Worm (Caenorhabditis elegans): ENCODE results near the gene glb-34.

Gene glb-34

DNA sequence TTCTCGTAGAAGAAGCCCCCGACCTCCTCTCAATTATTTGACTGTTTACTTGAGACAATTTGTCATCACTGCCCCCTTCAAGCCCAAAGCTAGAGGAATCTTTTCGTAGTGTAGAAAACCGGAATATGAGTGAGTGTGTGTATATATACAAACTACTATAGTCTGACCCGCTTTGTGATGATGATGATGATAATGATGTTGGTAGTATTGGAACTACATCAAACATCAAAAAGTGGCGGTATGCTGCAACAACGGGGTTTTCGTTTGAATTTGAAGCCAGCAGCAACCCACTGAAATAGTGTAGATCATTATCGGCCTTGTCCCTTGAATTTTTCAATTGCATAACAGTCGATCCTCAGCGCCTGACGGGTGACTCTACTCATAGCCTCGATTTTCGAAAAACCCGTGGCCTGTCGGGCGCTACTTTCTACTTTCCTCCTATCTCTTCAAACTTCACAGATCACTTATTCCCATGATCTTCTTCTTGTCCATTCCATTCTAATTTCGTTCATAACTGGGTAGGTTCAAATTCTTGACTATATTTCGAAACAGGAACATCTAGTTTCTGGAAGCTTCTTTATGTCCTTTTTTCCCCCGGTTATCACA lies 39.5 kb upstream of the glb-34 start (continued):
- TF ChIP-seq nhr-47 (tag; optimal IDR thresholded peaks at IDR 0.05) (no peak), zip-4 (GFP tag; optimal IDR thresholded peaks at IDR 0.05) (no peak), lin-14 (GFP tag; optimal IDR thresholded peaks at IDR 0.05) (peak; percentile 29), fkh-10 (GFP tag; optimal IDR thresholded peaks at IDR 0.05) (no peak), ceh-90 (tag; optimal IDR thresholded peaks at IDR 0.05) (no peak), mep-1 (tag; optimal IDR thresholded peaks at IDR 0.05) (no peak), snu-23 (GFP tag; optimal IDR thresholded peaks at IDR 0.05) (peak; percentile 53), nhr-84 (tag; optimal IDR thresholded peaks at IDR 0.05) (no peak), mdl-1 (tag; optimal IDR thresholded peaks at IDR 0.05) (peak in 1 of 2 experiments; percentile 2), rnt-1 (tag; optimal IDR thresholded peaks at IDR 0.05) (peak; percentile 52), sup-37 (GFP tag; optimal IDR thresholded peaks at IDR 0.05) (no peak), fos-1 (tag; optimal IDR thresholded peaks at IDR 0.05) (no peak), ztf-4 (tag; optimal IDR thresholded peaks at IDR 0.05) (no peak), nhr-237 (tag; optimal IDR thresholded peaks at IDR 0.05) (no peak), F16B12.6 (tag; optimal IDR thresholded peaks at IDR 0.05) (no peak), hpl-2 (GFP tag; optimal IDR thresholded peaks at IDR 0.05) (no peak), xbp-1 (tag; optimal IDR thresholded peaks at IDR 0.05) (no peak), nhr-20 (tag; optimal IDR thresholded peaks at IDR 0.05) (peak; percentile 81), mab-9 (GFP tag; IDR thresholded peaks at IDR 0.05) (no peak), swsn-7 (tag; optimal IDR thresholded peaks at IDR 0.05) (peak; percentile 15), efl-1 (optimal IDR thresholded peaks at IDR 0.05) (no peak), efl-1 (GFP tag; optimal IDR thresholded peaks at IDR 0.05 in 1 of 2) (peak in 1 of 2 experiments; percentile 28), nhr-85 (tag) (peak; percentile 83), ceh-82 (tag; optimal IDR thresholded peaks at IDR 0.05) (no peak), nhr-76 (tag; optimal IDR thresholded peaks at IDR 0.05) (no peak), unc-98 (GFP tag; IDR thresholded peaks at IDR 0.05) (no peak), vab-15 (tag; optimal IDR thresholded peaks at IDR 0.05) (no peak), nhr-71 (tag; optimal IDR thresholded peaks at IDR 0.05) (peak; percentile 34), nhr-12 (tag; optimal IDR thresholded peaks at IDR 0.05) (no peak), alr-1 (tag; optimal IDR thresholded peaks at IDR 0.05; ENCODE audit: borderline replicate concordance) (no peak), ces-1 (GFP tag; optimal IDR thresholded peaks at IDR 0.05) (no peak), lsy-2 (tag; optimal IDR thresholded peaks at IDR 0.05) (no peak), lir-3 (tag; optimal IDR thresholded peaks at IDR 0.05; ENCODE audit: poor library complexity) (no peak), C16A3.4 (tag; optimal IDR thresholded peaks at IDR 0.05) (no peak), nhr-77 (tag; optimal IDR thresholded peaks at IDR 0.05) (no peak), lin-13 (GFP tag; optimal IDR thresholded peaks at IDR 0.05) (peak; percentile 41), ceh-88 (GFP tag; IDR thresholded peaks at IDR 0.05) (no peak)

DNA sequence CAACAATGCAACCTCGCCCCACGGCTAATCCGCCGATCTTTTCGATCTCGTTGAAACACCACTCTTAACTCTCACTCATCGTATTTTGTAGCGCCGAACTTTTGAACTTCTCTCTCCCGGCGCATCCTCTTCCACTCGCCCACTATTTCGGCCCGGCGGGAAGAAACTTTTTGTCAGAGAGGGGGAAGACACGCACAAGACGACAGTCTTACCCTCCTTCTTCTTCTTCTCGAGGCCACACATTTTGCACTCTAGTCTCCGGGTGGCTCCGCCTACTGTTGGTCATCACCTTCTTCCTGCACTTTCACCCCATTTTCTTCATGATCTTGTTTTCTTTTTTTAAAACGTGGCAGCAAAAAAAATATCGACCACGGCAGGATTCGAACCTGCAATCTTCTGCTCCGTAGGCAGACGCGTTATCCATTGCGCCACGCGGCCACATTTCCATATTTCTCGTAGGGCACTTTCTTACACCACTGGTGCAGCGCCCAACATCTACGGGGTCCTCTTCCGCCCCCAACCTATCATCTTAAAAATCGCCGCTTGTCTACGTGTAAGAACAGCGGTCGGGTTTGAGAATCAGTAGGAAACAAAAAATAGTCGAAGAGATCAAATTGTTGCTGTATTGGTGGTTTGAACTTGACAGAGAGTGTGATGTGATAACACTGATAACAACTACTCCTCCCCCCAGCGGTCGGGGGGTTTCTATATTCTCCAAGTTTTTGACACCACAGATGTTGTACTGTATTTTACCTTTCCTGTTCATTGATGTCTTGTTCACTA lies 38.6 kb upstream of the glb-34 start:
- TF ChIP-seq nhr-19 (GFP tag; conservative IDR thresholded peaks at IDR 0.05) = peak; percentile 74
- TF ChIP-seq skn-1 (tag; optimal IDR thresholded peaks at IDR 0.05) = peak; percentile 32
- TF ChIP-seq jun-1 (tag; optimal IDR thresholded peaks at IDR 0.05) = no peak
- peak in 1 of 2 experiments; percentile 48 for TF ChIP-seq mdl-1 (tag; optimal IDR thresholded peaks at IDR 0.05)
- peak; percentile 21 for TF ChIP-seq lin-13 (GFP tag; optimal IDR thresholded peaks at IDR 0.05)
- no peak for TF ChIP-seq tlp-1 (tag; optimal IDR thresholded peaks at IDR 0.05)
- peak; percentile 55 for TF ChIP-seq lin-15B (tag; optimal IDR thresholded peaks at IDR 0.05)
- peak; percentile 89 for TF ChIP-seq nhr-71 (tag; optimal IDR thresholded peaks at IDR 0.05)
- TF ChIP-seq hlh-4 (tag; optimal IDR thresholded peaks at IDR 0.05) = no peak
- TF ChIP-seq blmp-1 (tag; optimal IDR thresholded peaks at IDR 0.05) = peak; percentile 97
- TF ChIP-seq irx-1 (tag; optimal IDR thresholded peaks at IDR 0.05) = peak; percentile 7
- no peak for TF ChIP-seq elt-2 (tag; optimal IDR thresholded peaks at IDR 0.05)
- peak; percentile 11 to 45 for TF ChIP-seq lin-35 (GFP tag; optimal IDR thresholded peaks at IDR 0.05)
- peak; percentile 55 for TF ChIP-seq mep-1 (tag; optimal IDR thresholded peaks at IDR 0.05)
- peak; percentile 82 for TF ChIP-seq lin-14 (GFP tag; optimal IDR thresholded peaks at IDR 0.05)
- TF ChIP-seq C34B4.2 (tag; optimal IDR thresholded peaks at IDR 0.05) = no peak
- TF ChIP-seq efl-3 (GFP tag; optimal IDR thresholded peaks at IDR 0.05) = peak; percentile 14
- TF ChIP-seq ets-5 (GFP tag; IDR thresholded peaks at IDR 0.05) = no peak
- TF ChIP-seq mab-9 (GFP tag; IDR thresholded peaks at IDR 0.05) = 0 out of 2 replicates have a peak, but pooled peaks have one; percentile 7
- TF ChIP-seq alr-1 (tag; optimal IDR thresholded peaks at IDR 0.05; ENCODE audit: borderline replicate concordance) = no peak
- TF ChIP-seq snu-23 (GFP tag; optimal IDR thresholded peaks at IDR 0.05) = peak; percentile 72
- TF ChIP-seq snpc-4 (tag; optimal IDR thresholded peaks at IDR 0.05) = peak; percentile 28

Measured in whole organism, L1 larva.